Worm (Caenorhabditis elegans) whole organism, mixed stage, embryonic: ENCODE data around the gene cnc-5.

ENCODE experiments used
- M03D4.4 ChIP-seq: sonication (generic microtip); optimal IDR thresholded peaks from 2 replicates; lab custom pipeline; 2017; ENCODE audit warnings: mild to moderate bottlenecking, missing genetic modification characterization, missing compliant biosample characterization
- bed-3 ChIP-seq: fragments of 200-800 bp; sonication (Bioruptor generic); optimal IDR thresholded peaks from 3 replicates; lab custom pipeline; 2018; ENCODE audit warnings: mild to moderate bottlenecking, missing genetic modification characterization, moderate library complexity, missing compliant biosample characterization
- blmp-1 ChIP-seq: fragments of 150-350 bp; optimal IDR thresholded peaks from 2 replicates; lab custom pipeline; 2014; ENCODE audit warnings: missing biosample characterization, missing genetic modification characterization
- ceh-39 ChIP-seq: fragments of 150-350 bp; optimal IDR thresholded peaks from 2 replicates; lab custom pipeline; 2014; ENCODE audit warnings: missing biosample characterization, missing genetic modification characterization
- ceh-43 ChIP-seq: fragments of 200-800 bp; sonication (Bioruptor generic); optimal IDR thresholded peaks from 2 replicates; lab custom pipeline; 2018; ENCODE audit warnings: mild to moderate bottlenecking, missing genetic modification characterization, moderate library complexity, missing compliant biosample characterization
- ceh-83 ChIP-seq: fragments of 200-800 bp; sonication (Bioruptor generic); optimal IDR thresholded peaks from 2 replicates; lab custom pipeline; 2018; ENCODE audit warnings: mild to moderate bottlenecking, missing genetic modification characterization, missing compliant biosample characterization
- ces-1 ChIP-seq: fragments of 150-350 bp; optimal IDR thresholded peaks from 2 replicates; lab custom pipeline; 2014; ENCODE audit warnings: missing biosample characterization, missing genetic modification reagents, missing genetic modification characterization
- drap-1 ChIP-seq: fragments of 200-800 bp; sonication (Bioruptor generic); optimal IDR thresholded peaks from 3 replicates; lab custom pipeline; 2018; ENCODE audit warnings: mild to moderate bottlenecking, missing genetic modification characterization, missing compliant biosample characterization
- elt-1 ChIP-seq: sonication (generic microtip); optimal IDR thresholded peaks from 2 replicates; lab custom pipeline; 2017; ENCODE audit warnings: missing genetic modification characterization, mild to moderate bottlenecking, missing compliant biosample characterization, antibody characterized with exemption, moderate library complexity, borderline replicate concordance; ENCODE audit not compliant: insufficient read depth
- flh-1 ChIP-seq: fragments of 200-800 bp; sonication (Bioruptor generic); optimal IDR thresholded peaks from 2 replicates; lab custom pipeline; 2018; ENCODE audit warnings: mild to moderate bottlenecking, missing genetic modification characterization, moderate library complexity, missing compliant biosample characterization
- ham-2 ChIP-seq: fragments of 200-800 bp; sonication (Bioruptor generic); optimal IDR thresholded peaks from 2 replicates; lab custom pipeline; 2018; ENCODE audit warnings: mild to moderate bottlenecking, missing genetic modification characterization, missing compliant biosample characterization
- hlh-1 ChIP-seq: fragments of 150-350 bp; optimal IDR thresholded peaks from 2 replicates; lab custom pipeline; 2014; ENCODE audit warnings: missing biosample characterization, missing genetic modification reagents, missing genetic modification characterization
- lin-32 ChIP-seq: fragments of 200-800 bp; sonication (Bioruptor generic); optimal IDR thresholded peaks from 2 replicates; lab custom pipeline; 2018; ENCODE audit warnings: mild to moderate bottlenecking, missing genetic modification characterization, missing compliant biosample characterization
- lsy-2 ChIP-seq: fragments of 150-350 bp; optimal IDR thresholded peaks from 2 replicates; lab custom pipeline; 2014; ENCODE audit warnings: missing biosample characterization, missing genetic modification characterization
- mab-5 ChIP-seq: fragments of 150-350 bp; optimal IDR thresholded peaks from 2 replicates; lab custom pipeline; 2014; ENCODE audit warnings: missing biosample characterization, missing genetic modification characterization
- mep-1 ChIP-seq: fragments of 150-350 bp; optimal IDR thresholded peaks from 2 replicates; lab custom pipeline; 2017; ENCODE audit warnings: missing biosample characterization, missing genetic modification reagents, missing genetic modification characterization, inconsistent platforms
- mls-2 ChIP-seq: sonication (generic microtip); optimal IDR thresholded peaks from 2 replicates; lab custom pipeline; 2016; ENCODE audit warnings: mild to moderate bottlenecking, missing genetic modification characterization, moderate library complexity, missing compliant biosample characterization
- nhr-12 ChIP-seq: fragments of 150-350 bp; optimal IDR thresholded peaks from 2 replicates; lab custom pipeline; 2014; ENCODE audit warnings: missing biosample characterization, missing genetic modification characterization
- nhr-2 ChIP-seq: fragments of 150-350 bp; optimal IDR thresholded peaks from 2 replicates; lab custom pipeline; 2014; ENCODE audit warnings: missing biosample characterization, missing genetic modification characterization
- nhr-28 ChIP-seq: fragments of 150-350 bp; optimal IDR thresholded peaks from 2 replicates; lab custom pipeline; 2014; ENCODE audit warnings: missing biosample characterization, missing genetic modification characterization
- nhr-76 ChIP-seq: sonication (generic microtip); optimal IDR thresholded peaks from 2 replicates; lab custom pipeline; 2017; ENCODE audit warnings: missing biosample characterization, missing genetic modification characterization
- pha-4 ChIP-seq: fragments of 150-350 bp; optimal IDR thresholded peaks from 2 replicates; lab custom pipeline; 2018; ENCODE audit warnings: missing biosample characterization, missing genetic modification reagents, missing genetic modification characterization
- sptf-1 ChIP-seq: sonication (generic microtip); optimal IDR thresholded peaks from 2 replicates; lab custom pipeline; 2017; ENCODE audit warnings: mild to moderate bottlenecking, missing genetic modification characterization, moderate library complexity, missing compliant biosample characterization
- unc-120 ChIP-seq: sonication (generic microtip); optimal IDR thresholded peaks from 2 replicates; lab custom pipeline; 2017; ENCODE audit warnings: missing genetic modification characterization, missing compliant biosample characterization; ENCODE audit not compliant: poor library complexity, severe bottlenecking
- unc-39 ChIP-seq: fragments of 150-350 bp; optimal IDR thresholded peaks from 2 replicates; lab custom pipeline; 2014; ENCODE audit warnings: missing biosample characterization, missing genetic modification characterization
- unc-62 ChIP-seq: fragments of 150-350 bp; optimal IDR thresholded peaks from 2 replicates; lab custom pipeline; 2014; ENCODE audit warnings: missing biosample characterization, missing genetic modification reagents, missing genetic modification characterization
- zip-8 ChIP-seq: fragments of 150-350 bp; optimal IDR thresholded peaks from 2 replicates; lab custom pipeline; 2014; ENCODE audit warnings: missing biosample characterization, missing genetic modification characterization
- ztf-11 ChIP-seq: fragments of 150-350 bp; optimal IDR thresholded peaks from 2 replicates; lab custom pipeline; 2014; ENCODE audit warnings: missing biosample characterization, missing genetic modification characterization

The cnc-5 gene

DNA sequence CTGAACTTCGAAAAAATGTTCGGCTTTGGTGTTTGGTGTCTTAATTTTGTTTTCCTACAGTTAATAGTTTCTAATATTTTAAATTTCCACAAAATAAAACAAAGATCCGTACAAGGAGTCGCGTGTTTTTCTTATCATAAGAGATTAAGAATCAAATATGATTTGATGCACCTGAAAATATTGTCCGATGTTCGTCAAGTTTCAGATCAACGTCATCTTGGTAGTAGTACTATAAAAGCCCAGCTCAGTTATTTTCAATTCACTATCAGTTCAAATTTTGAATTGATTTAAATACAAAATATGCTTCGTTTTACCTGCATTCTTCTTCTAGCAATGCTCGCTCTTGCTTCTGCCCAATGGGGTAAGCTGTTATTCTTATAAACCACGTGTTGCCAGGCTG lies at the start of gene cnc-5:
TSS of gene cnc-5 (plus strand) at position 301 of the 400 bp plus-strand sequence.
- TF ChIP-seq mls-2 (no peak), lsy-2 (tag; lab: Kevin White, UChicago) (no peak), ceh-39 (no peak), nhr-76 (no peak), ztf-11 (tag; lab: Kevin White, UChicago) (no peak), bed-3 (GFP tag; lab: Kevin White, UChicago) (no peak), mep-1 (no peak), mab-5 (tag; lab: Kevin White, UChicago) (no peak), nhr-28 (no peak), pha-4 (tag; lab: Kevin White, UChicago) (no peak), M03D4.4 (tag; lab: Kevin White, UChicago) (no peak), drap-1 (GFP tag; lab: Kevin White, UChicago) (no peak), ham-2 (no peak)
- TF ChIP-seq, all 35 proteins: peak for 0

DNA sequence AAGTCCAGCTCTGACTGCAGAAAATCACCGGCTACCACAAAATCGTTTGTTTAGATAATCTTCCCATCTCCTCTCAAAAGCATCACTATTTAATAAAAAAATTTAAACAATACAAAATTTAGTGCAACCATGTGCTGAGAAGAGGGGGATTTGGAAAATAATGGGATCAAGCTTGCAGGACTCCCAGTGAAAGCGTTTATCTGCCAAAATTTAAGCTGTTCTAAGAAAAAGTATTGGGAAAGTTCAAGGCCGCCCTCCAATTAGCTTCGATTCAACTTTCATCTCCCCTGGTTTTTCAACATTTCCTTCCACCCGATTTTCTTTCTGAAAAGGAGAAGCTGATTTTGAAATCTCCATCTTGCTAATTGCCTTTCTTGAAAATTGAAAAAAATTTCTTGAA lies 37.1 kb upstream of the cnc-5 start:
- TF ChIP-seq pha-4 (tag; lab: Kevin White, UChicago) (no peak), bed-3 (GFP tag; lab: Kevin White, UChicago) (no peak), nhr-2 (tag; lab: Kevin White, UChicago) (no peak), nhr-12 (tag; lab: Kevin White, UChicago) (no peak), ceh-83 (GFP tag; lab: Kevin White, UChicago) (no peak), mep-1 (no peak)
- TF ChIP-seq, all 35 proteins: peak for 0

DNA sequence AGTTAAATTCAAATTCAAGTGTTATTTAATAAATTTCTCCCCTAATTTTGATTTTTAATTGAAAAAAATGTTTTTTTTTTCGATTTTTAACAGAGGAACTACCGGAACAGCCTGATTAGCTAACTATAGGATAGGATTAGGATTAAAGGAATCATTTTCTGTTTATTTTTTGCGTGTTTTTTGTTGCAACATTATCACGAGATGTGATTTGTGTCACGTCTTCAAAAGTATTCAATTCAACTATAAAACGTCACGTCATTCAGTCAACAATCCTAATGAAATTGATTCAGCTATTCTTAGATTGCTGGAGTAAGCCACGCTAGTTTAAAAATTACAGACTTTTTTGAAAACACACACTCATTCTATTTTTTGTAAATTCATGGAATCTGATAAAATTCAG lies 34.5 kb upstream of the cnc-5 start:
- no peak for TF ChIP-seq ztf-11 (tag; lab: Kevin White, UChicago)

DNA sequence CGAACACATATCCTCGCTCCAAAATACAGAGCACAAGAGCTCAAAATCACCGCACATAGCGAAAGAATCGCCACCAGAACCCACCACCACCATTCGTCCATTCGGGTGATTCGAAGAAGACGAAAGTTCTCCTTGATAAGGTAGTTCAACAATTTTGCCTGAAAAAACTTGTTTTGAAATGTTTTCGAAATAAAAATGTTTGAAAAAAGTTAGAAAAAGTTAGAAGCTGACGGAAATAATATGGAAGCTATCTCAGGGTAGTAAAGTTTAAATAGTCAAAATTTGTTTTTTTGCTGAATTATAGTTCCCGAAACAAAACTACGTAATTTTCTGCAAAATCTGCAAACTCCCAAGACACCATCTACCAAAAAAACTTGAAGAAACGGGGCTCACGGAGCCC lies 33.7 kb upstream of the cnc-5 start, which contains the start of gene snt-5:
TSS of gene snt-5 (minus strand) at position 101 of the 400 bp plus-strand sequence.
- TF ChIP-seq nhr-2 (tag; lab: Kevin White, UChicago) (no peak), ceh-43 (GFP tag; lab: Kevin White, UChicago) (no peak), M03D4.4 (tag; lab: Kevin White, UChicago) (no peak), blmp-1 (tag; lab: Kevin White, UChicago) (no peak), bed-3 (GFP tag; lab: Kevin White, UChicago) (no peak), ces-1 (GFP tag; lab: Kevin White, UChicago) (no peak), zip-8 (no peak), hlh-1 (tag; lab: Kevin White, UChicago) (no peak)

DNA sequence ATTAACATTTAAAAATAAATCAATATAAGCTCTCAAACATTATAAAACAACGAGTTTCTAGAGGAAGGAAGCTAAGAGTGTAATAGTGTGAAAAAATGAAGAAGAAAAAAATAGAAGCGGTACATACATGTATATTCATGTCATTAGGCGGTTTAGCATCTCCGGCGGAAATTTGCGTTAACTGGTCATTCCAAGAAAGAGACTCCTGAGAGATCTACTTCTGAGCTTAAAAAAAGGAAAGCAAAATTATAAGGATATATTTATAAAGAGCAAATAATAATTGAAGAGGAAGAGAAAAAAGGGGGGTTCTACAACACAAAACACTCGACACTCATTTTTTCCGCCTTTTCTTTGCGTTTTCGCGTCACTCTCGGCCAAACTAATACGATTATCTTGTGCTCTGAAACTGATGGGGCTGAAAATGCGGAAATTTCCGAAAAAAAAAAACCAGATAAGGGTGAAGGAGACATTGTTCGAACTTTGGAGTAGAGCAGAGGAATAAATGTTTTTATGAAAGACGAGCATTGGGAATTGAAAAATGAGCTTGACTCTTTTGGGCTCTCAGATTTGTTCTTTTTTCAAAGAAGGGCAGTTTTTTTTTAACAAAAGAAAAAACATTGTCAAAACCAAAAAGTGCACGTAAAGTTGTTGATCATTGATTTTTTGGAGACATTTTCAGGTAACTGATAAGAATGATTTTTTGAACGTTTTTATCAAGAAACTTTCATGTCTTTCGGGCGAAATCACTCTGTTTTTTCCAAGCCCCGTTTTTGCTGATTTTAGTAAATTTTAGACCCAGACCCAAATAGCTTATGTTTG lies 30.4 kb upstream of the cnc-5 start:
- no peak for TF ChIP-seq elt-1 (tag; lab: Kevin White, UChicago)
- TF ChIP-seq mls-2: no peak
- TF ChIP-seq sptf-1: no peak
- no peak for TF ChIP-seq unc-120 (tag; lab: Kevin White, UChicago)
- TF ChIP-seq blmp-1 (tag; lab: Kevin White, UChicago): no peak
- TF ChIP-seq ceh-43 (GFP tag; lab: Kevin White, UChicago): no peak
- no peak for TF ChIP-seq lin-32 (GFP tag; lab: Kevin White, UChicago)
- no peak for TF ChIP-seq flh-1 (GFP tag; lab: Kevin White, UChicago)

DNA sequence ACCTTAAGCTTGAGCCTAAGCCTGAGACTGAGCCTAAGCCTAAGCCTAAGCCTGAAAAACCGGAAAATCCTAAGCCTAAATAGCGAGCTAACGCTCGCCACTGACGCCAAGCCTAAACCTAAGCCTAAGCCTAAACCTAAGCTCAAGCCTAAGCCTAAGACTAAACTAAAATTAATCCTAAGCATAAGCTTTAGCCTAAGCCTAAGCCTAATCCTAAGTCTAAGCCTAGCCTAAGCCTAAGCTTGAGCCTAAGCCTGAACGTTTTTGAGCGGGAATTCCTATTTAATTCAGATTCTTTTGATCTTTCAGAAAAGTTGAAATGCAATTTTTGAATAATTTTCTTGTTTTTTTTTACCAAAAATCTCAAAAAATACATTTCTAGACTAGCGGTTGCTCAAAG lies 29.0 kb upstream of the cnc-5 start:
- TF ChIP-seq nhr-28 (no peak), unc-62 (no peak), ham-2 (no peak), sptf-1 (no peak), lin-32 (GFP tag; lab: Kevin White, UChicago) (no peak), unc-39 (tag; lab: Kevin White, UChicago) (no peak), zip-8 (no peak), flh-1 (GFP tag; lab: Kevin White, UChicago) (no peak), ceh-83 (GFP tag; lab: Kevin White, UChicago) (no peak), ceh-43 (GFP tag; lab: Kevin White, UChicago) (no peak), mep-1 (no peak), nhr-12 (tag; lab: Kevin White, UChicago) (no peak), blmp-1 (tag; lab: Kevin White, UChicago) (no peak), ceh-39 (no peak), elt-1 (tag; lab: Kevin White, UChicago) (no peak), unc-120 (tag; lab: Kevin White, UChicago) (no peak)
